Worm (Caenorhabditis elegans): ENCODE measurements around the gene irld-7.
A peak's percentile ranks its signal among the peaks of the same experiment; 100 is the strongest.

The irld-7 gene

ce11 chrIV:6582604-6583003, 7.6 kb upstream of the irld-7 start, which contains the start of gene odr-8:
Gene odr-8, minus strand, starts transcription at chrIV:6582704.
- no peak for TF ChIP-seq ztf-11 (tag; optimal IDR thresholded peaks at IDR 0.05)
- no peak for TF ChIP-seq dsc-1 (tag; optimal IDR thresholded peaks at IDR 0.05)
- no peak for TF ChIP-seq zip-4 (GFP tag; optimal IDR thresholded peaks at IDR 0.05)
- TF ChIP-seq alr-1 (tag; optimal IDR thresholded peaks at IDR 0.05; ENCODE audit: borderline replicate concordance), result no peak
- no peak for TF ChIP-seq efl-1 (optimal IDR thresholded peaks at IDR 0.05)
- TF ChIP-seq efl-1 (GFP tag; optimal IDR thresholded peaks at IDR 0.05 in 1 of 2), result no peak
- no peak for TF ChIP-seq ets-5 (GFP tag; IDR thresholded peaks at IDR 0.05)
- no peak for TF ChIP-seq lin-35 (GFP tag; optimal IDR thresholded peaks at IDR 0.05)
- no peak for TF ChIP-seq mdl-1 (tag; optimal IDR thresholded peaks at IDR 0.05)
- TF ChIP-seq isw-1 (GFP tag; IDR thresholded peaks at IDR 0.05), result no peak

ce11 chrIV:6585397-6585921, 4.7 kb upstream of the irld-7 start, which contains the start of the genes F38A5.2 and dnj-11:
Gene F38A5.2, minus strand, starts transcription at chrIV:6585400.
Gene dnj-11, plus strand, starts transcription at chrIV:6585871.
- peak in 1 of 2 experiments; percentile 48 for TF ChIP-seq ztf-11 (tag; optimal IDR thresholded peaks at IDR 0.05)
- peak; percentile 82 for TF ChIP-seq nhr-19 (GFP tag; conservative IDR thresholded peaks at IDR 0.05)
- no peak for TF ChIP-seq ceh-63 (GFP tag; optimal IDR thresholded peaks at IDR 0.05)
- peak; percentile 88 for TF ChIP-seq nhr-47 (tag; optimal IDR thresholded peaks at IDR 0.05)
- peak; percentile 80 for TF ChIP-seq unc-86 (tag; optimal IDR thresholded peaks at IDR 0.05)
- TF ChIP-seq isw-1 (GFP tag; IDR thresholded peaks at IDR 0.05), result peak; percentile 88
- TF ChIP-seq lir-3 (tag; optimal IDR thresholded peaks at IDR 0.05; ENCODE audit: poor library complexity), result peak; percentile 66
- TF ChIP-seq egl-27 (tag; optimal IDR thresholded peaks at IDR 0.05), result no peak
- no peak for TF ChIP-seq nhr-11 (tag; optimal IDR thresholded peaks at IDR 0.05)
- TF ChIP-seq egl-13 (tag; optimal IDR thresholded peaks at IDR 0.05), result peak; percentile 56
- no peak for TF ChIP-seq ets-5 (GFP tag; IDR thresholded peaks at IDR 0.05)
- no peak for TF ChIP-seq nhr-76 (tag; optimal IDR thresholded peaks at IDR 0.05)
- peak; percentile 62 for TF ChIP-seq hpl-2 (GFP tag; optimal IDR thresholded peaks at IDR 0.05)
- TF ChIP-seq rnt-1 (tag; optimal IDR thresholded peaks at IDR 0.05), result peak; percentile 90
- peak; percentile 91 for TF ChIP-seq lin-15B (tag; optimal IDR thresholded peaks at IDR 0.05)
- peak; percentile 90 for TF ChIP-seq nhr-71 (tag; optimal IDR thresholded peaks at IDR 0.05)
- TF ChIP-seq unc-62 (GFP tag; optimal IDR thresholded peaks at IDR 0.05), result no peak
- TF ChIP-seq fkh-10 (GFP tag; optimal IDR thresholded peaks at IDR 0.05), result peak; percentile 65
- TF ChIP-seq snpc-4 (tag; optimal IDR thresholded peaks at IDR 0.05), result peak; percentile 67
- no peak for TF ChIP-seq unc-98 (GFP tag; IDR thresholded peaks at IDR 0.05)
- TF ChIP-seq skn-1 (tag; optimal IDR thresholded peaks at IDR 0.05), result peak; percentile 90
- no peak for TF ChIP-seq ces-1 (GFP tag; optimal IDR thresholded peaks at IDR 0.05)
- TF ChIP-seq fos-1 (tag; optimal IDR thresholded peaks at IDR 0.05), result peak; percentile 62
- peak in 1 of 2 experiments; percentile 76 for TF ChIP-seq mdl-1 (tag; optimal IDR thresholded peaks at IDR 0.05)
- TF ChIP-seq aha-1 (tag; optimal IDR thresholded peaks at IDR 0.05), result peak; percentile 13
- TF ChIP-seq ceh-88 (GFP tag; IDR thresholded peaks at IDR 0.05), result peak; percentile 52; the same call in 1 of the 2 replicates
- TF ChIP-seq efl-3 (GFP tag; optimal IDR thresholded peaks at IDR 0.05), result no peak
- peak; percentile 92 for TF ChIP-seq nhr-85 (tag)
- TF ChIP-seq nhr-20 (tag; optimal IDR thresholded peaks at IDR 0.05), result peak; percentile 87
- peak; percentile 70 for TF ChIP-seq lin-13 (GFP tag; optimal IDR thresholded peaks at IDR 0.05)
- TF ChIP-seq mep-1 (tag; optimal IDR thresholded peaks at IDR 0.05), result peak; percentile 88
- no peak for TF ChIP-seq nhr-28 (tag; optimal IDR thresholded peaks at IDR 0.05)
- peak; percentile 81 for TF ChIP-seq fkh-8 (tag; optimal IDR thresholded peaks at IDR 0.05)
- TF ChIP-seq dpl-1 (GFP tag; optimal IDR thresholded peaks at IDR 0.05), result peak; percentile 79 to 86 (median 83)
- no peak for TF ChIP-seq C34B4.2 (tag; optimal IDR thresholded peaks at IDR 0.05)
- peak; percentile 58 for TF ChIP-seq zip-4 (GFP tag; optimal IDR thresholded peaks at IDR 0.05)
- no peak for TF ChIP-seq nhr-12 (tag; optimal IDR thresholded peaks at IDR 0.05)
- peak; percentile 29 for TF ChIP-seq ztf-4 (tag; optimal IDR thresholded peaks at IDR 0.05)
- no peak for TF ChIP-seq fkh-4 (tag; optimal IDR thresholded peaks at IDR 0.05; ENCODE audit: borderline replicate concordance)
- TF ChIP-seq zag-1 (tag; optimal IDR thresholded peaks at IDR 0.05), result no peak
- no peak for TF ChIP-seq ceh-90 (tag; optimal IDR thresholded peaks at IDR 0.05)
- TF ChIP-seq grh-1 (GFP tag; IDR thresholded peaks at IDR 0.05), result peak; percentile 74
- TF ChIP-seq lsy-2 (tag; optimal IDR thresholded peaks at IDR 0.05), result peak; percentile 87 to 93
- no peak for TF ChIP-seq hlh-17 (GFP tag; optimal IDR thresholded peaks at IDR 0.05; ENCODE audit: borderline replicate concordance)
- peak; percentile 84 for TF ChIP-seq nhr-90 (tag; optimal IDR thresholded peaks at IDR 0.05; ENCODE audit: poor library complexity)

Measured in whole organism, L1 larva.